Worm (Caenorhabditis elegans): Measurements from ENCODE around the gene Y45G5AM.4.
A peak's percentile ranks its signal among the peaks of the same experiment; 100 is the strongest.

Y45G5AM.4 gene

DNA sequence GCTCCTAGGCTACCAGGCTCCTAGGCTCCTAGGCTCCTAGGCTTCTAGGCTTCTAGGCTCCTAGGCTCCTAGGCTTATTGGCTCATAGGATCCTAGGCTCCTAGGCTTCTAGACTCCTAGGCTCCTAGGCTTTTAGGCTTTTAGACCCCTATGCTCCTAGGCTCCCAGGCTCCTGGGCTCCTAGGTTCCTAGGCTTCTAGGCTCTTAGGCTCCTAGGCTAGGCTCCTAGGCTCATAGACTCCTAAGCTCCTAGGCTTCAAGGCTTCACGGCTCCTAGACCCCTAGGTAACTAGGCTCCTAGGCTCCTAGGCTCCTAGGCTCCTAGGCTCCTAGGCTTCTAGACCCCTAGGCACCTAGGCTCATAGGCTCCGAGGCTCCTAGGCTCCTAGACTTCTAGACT is 11.6 kb upstream of the Y45G5AM.4 start:
- no peak for TF ChIP-seq dao-5 (tag; optimal IDR thresholded peaks at IDR 0.05)
- no peak for TF ChIP-seq W03F9.2 (tag; optimal IDR thresholded peaks at IDR 0.05)
- TF ChIP-seq him-1 (tag; optimal IDR thresholded peaks at IDR 0.05), result no peak

ce11 chrV:4152200-4152599 is 10.8 kb upstream of the Y45G5AM.4 start, which contains the start of gene Y45G5AM.6:
Gene Y45G5AM.6 (minus strand): TSS chrV:4152300.
- no peak for TF ChIP-seq dao-5 (tag; optimal IDR thresholded peaks at IDR 0.05)
- no peak for TF ChIP-seq him-1 (tag; optimal IDR thresholded peaks at IDR 0.05)
- no peak for TF ChIP-seq W03F9.2 (tag; optimal IDR thresholded peaks at IDR 0.05)

ce11 chrV:4157291-4157690 is 5.7 kb upstream of the Y45G5AM.4 start:
- TF ChIP-seq him-1 (tag; optimal IDR thresholded peaks at IDR 0.05) (no peak), dao-5 (tag; optimal IDR thresholded peaks at IDR 0.05) (no peak), W03F9.2 (tag; optimal IDR thresholded peaks at IDR 0.05) (no peak)

ce11 chrV:4160086-4160485 is 2.9 kb upstream of the Y45G5AM.4 start, which contains the start of gene Y45G5AM.5:
Gene Y45G5AM.5 (plus strand): TSS chrV:4160386.
- TF ChIP-seq him-1 (tag; optimal IDR thresholded peaks at IDR 0.05) (no peak), W03F9.2 (tag; optimal IDR thresholded peaks at IDR 0.05) (no peak), dao-5 (tag; optimal IDR thresholded peaks at IDR 0.05) (no peak)

DNA sequence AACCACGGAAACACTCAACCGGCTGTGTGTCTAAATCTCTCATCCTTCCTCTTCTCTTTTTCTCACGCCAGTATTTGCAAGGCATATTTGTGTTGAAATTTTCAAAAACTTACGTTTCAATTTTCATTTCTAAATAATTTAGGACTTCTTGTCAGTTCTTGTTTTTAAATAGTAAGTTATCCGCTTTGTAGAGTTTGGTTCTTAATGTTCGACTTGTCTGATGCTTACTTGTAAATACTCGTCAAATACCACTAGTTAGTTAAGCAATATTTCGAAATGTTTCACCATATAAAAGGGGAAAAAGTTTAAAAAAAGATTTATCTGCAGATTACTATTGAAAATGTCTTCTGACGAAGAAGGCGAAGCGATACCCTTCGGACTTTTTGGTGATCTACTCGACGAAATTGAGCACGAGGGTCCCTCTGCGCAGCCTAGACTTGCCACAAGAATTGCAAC is 1.5 kb downstream of the Y45G5AM.4 start, which contains the start of gene Y45G5AM.3:
TSS of gene Y45G5AM.3 (plus strand) at position 51 of the 456 bp plus-strand sequence.
- no peak for TF ChIP-seq dao-5 (tag; optimal IDR thresholded peaks at IDR 0.05)
- no peak for TF ChIP-seq W03F9.2 (tag; optimal IDR thresholded peaks at IDR 0.05)
- TF ChIP-seq him-1 (tag; optimal IDR thresholded peaks at IDR 0.05), result no peak

DNA sequence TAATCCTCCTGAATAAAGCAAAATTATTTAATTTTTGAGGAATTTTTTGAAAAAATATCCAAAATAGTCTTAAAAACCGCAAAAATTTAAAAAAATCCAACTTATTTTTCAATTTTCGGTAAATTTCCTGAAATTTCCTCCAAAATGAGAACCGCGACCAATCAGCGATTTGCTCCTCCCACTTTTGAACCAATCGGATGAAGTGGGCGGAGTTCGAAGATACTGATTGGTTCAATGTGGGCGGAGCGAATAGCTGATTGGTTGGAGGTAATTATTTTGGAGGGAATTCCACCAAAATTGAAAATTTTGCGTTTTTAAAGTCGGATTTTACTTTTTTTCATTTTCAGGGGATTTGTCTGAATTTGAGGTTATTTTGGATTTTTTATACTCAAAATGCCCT is 5.0 kb downstream of the Y45G5AM.4 start:
- no peak for TF ChIP-seq him-1 (tag; optimal IDR thresholded peaks at IDR 0.05)
- TF ChIP-seq W03F9.2 (tag; optimal IDR thresholded peaks at IDR 0.05), result no peak

DNA sequence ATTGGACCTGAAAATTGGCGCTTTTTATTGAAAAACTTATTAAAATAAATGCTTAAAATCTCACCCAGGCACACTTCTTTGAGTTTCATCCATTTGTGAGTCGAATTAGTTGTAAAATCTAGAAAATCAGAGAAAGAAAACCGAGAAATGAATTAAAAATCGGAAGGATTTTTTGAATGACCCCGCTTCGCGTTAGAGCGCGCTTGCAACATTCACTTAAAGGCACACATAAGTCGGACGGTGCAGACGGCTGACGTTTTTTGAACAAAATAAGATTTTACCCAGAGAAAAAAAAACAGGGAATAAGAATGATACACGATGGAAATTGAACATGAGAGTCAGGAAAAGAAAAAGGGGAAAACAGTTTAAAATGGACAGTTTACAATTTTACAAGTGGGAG is 6.6 kb downstream of the Y45G5AM.4 start:
- no peak for TF ChIP-seq him-1 (tag; optimal IDR thresholded peaks at IDR 0.05)
- no peak for TF ChIP-seq dao-5 (tag; optimal IDR thresholded peaks at IDR 0.05)
- TF ChIP-seq W03F9.2 (tag; optimal IDR thresholded peaks at IDR 0.05), result no peak

ce11 chrV:4170138-4170537 is 7.1 kb downstream of the Y45G5AM.4 start, which contains the start of gene Y45G5AM.7:
Gene Y45G5AM.7 (minus strand): TSS chrV:4170238.
- TF ChIP-seq W03F9.2 (tag; optimal IDR thresholded peaks at IDR 0.05) (no peak), dao-5 (tag; optimal IDR thresholded peaks at IDR 0.05) (no peak), him-1 (tag; optimal IDR thresholded peaks at IDR 0.05) (no peak)

ce11 chrV:4175624-4176023 is 12.6 kb downstream of the Y45G5AM.4 start, which contains the start of the genes coh-4 and pid-5:
Gene coh-4 (minus strand): TSS chrV:4175640.
Gene pid-5 (plus strand): TSS chrV:4175882.
- TF ChIP-seq him-1 (tag; optimal IDR thresholded peaks at IDR 0.05), result no peak
- peak; percentile 24 for TF ChIP-seq W03F9.2 (tag; optimal IDR thresholded peaks at IDR 0.05)
- TF ChIP-seq dao-5 (tag; optimal IDR thresholded peaks at IDR 0.05), result no peak

- TF ChIP-seq dao-5 (tag; optimal IDR thresholded peaks at IDR 0.05), result no peak
- no peak for TF ChIP-seq him-1 (tag; optimal IDR thresholded peaks at IDR 0.05)
- TF ChIP-seq W03F9.2 (tag; optimal IDR thresholded peaks at IDR 0.05), result no peak
Observed at ce11 chrV:4181272-4181671, 18.2 kb downstream of the Y45G5AM.4 start.

- no peak for TF ChIP-seq him-1 (tag; optimal IDR thresholded peaks at IDR 0.05)
- TF ChIP-seq W03F9.2 (tag; optimal IDR thresholded peaks at IDR 0.05), result no peak
- no peak for TF ChIP-seq dao-5 (tag; optimal IDR thresholded peaks at IDR 0.05)
Observed at ce11 chrV:4181727-4182126, 18.7 kb downstream of the Y45G5AM.4 start.

DNA sequence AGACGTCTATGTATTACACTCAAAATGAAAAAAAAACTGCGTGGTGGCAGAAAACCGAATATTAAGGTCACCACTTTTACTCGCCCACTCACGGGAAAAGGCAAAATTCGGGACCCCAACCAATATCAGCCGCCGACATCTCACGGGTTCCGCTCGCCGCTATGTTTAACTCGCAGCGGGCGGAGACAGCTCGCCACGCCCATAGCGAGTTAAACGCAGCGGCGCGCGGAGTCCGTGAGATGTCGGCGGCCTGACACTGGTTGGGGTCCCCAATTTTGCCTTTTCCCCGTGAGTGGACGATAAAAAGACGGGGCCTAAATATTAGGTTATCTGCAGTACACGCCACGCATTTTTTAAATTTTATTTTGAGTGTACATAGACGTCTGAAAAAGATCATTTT is 19.5 kb downstream of the Y45G5AM.4 start:
- TF ChIP-seq him-1 (tag; optimal IDR thresholded peaks at IDR 0.05) (no peak), W03F9.2 (tag; optimal IDR thresholded peaks at IDR 0.05) (no peak), dao-5 (tag; optimal IDR thresholded peaks at IDR 0.05) (no peak)

DNA sequence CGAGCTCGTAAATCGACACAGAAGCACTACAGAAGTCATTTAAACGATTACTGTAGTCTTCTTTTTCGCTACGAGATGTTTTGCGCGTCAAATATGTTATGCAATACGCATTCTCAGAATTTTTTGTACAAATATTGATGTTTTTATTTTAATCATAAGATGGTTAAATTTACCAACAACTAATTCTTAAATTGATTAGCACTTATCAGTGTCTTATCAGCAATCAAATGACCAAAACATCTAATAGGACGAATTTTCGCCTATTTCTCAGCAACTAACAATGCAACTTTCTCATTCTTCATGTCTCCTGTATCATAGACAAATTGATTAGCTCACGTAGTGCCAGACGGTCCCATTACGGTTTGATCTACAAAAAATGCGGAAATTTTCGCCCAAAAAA is 22.9 kb downstream of the Y45G5AM.4 start:
- no peak for TF ChIP-seq dao-5 (tag; optimal IDR thresholded peaks at IDR 0.05)
- TF ChIP-seq him-1 (tag; optimal IDR thresholded peaks at IDR 0.05), result no peak
- no peak for TF ChIP-seq W03F9.2 (tag; optimal IDR thresholded peaks at IDR 0.05)

DNA sequence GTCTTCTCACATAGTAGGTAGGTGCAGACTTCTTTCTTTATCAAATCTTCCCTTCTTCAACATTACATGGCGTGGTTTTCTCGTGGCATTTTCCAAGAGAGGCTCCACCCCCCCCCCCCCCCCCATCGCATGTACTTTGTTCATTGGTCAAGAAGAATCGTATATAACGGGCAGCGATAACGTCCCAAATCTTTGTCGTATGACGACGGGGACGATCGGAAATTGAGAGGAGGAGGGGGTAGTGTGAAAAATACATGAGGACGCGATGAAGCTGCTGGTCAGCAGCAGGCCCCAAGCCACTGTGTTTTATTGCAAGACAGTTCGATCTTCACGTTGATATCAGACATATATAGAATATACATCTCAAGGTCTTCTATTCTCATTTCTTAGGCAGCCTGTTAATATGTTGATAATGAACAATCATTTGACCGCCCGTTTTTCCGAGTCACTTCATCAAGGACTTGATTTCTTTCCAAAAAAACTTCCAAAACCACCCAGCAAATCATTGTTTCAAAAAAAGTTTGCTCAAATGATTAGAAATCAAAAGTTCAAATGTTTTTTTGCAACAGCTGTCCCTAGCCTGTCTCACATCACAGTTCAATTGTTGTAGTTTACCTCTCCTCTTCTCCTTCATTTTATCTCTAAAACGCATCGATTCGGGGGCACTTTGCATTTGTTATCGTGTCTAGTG is 23.6 kb downstream of the Y45G5AM.4 start:
- TF ChIP-seq dao-5 (tag; optimal IDR thresholded peaks at IDR 0.05), result no peak
- no peak for TF ChIP-seq W03F9.2 (tag; optimal IDR thresholded peaks at IDR 0.05)
- TF ChIP-seq him-1 (tag; optimal IDR thresholded peaks at IDR 0.05), result no peak

- TF ChIP-seq W03F9.2 (tag; optimal IDR thresholded peaks at IDR 0.05), result no peak
- no peak for TF ChIP-seq him-1 (tag; optimal IDR thresholded peaks at IDR 0.05)
- no peak for TF ChIP-seq dao-5 (tag; optimal IDR thresholded peaks at IDR 0.05)
Observed at ce11 chrV:4187144-4187485, 24.1 kb downstream of the Y45G5AM.4 start, which contains the start of gene nhr-114. Gene nhr-114 (plus strand): TSS chrV:4187202.

Data from whole organism, L4/young adult.